Fruit fly (Drosophila melanogaster) whole organism, prepupa: ENCODE results near the gene Glg1.

Source experiments
- CG11294 ChIP-seq: fragments of 200-800 bp; sonication (Bioruptor generic); IDR thresholded peaks from 2 replicates; pipeline ENCODE4 v1.3.6; 2022; ENCODE audit warnings: missing biosample characterization, missing genetic modification characterization
- CG11902 ChIP-seq: fragments of 200-800 bp; sonication (Bioruptor generic); optimal IDR thresholded peaks from 3 replicates; lab custom pipeline; 2016; ENCODE audit warnings: missing biosample characterization, missing genetic modification characterization
- CG3032 ChIP-seq: fragments of 200-800 bp; optimal IDR thresholded peaks from 2 replicates; lab custom pipeline; 2019; ENCODE audit warnings: missing biosample characterization, mild to moderate bottlenecking, missing genetic modification characterization, moderate library complexity
- CG32006 ChIP-seq: fragments of 200-800 bp; sonication (Bioruptor generic); optimal IDR thresholded peaks from 3 replicates; lab custom pipeline; 2017; ENCODE audit warnings: missing biosample characterization, mild to moderate bottlenecking, missing genetic modification characterization
- CG34406 ChIP-seq: fragments of 200-800 bp; sonication (Bioruptor generic); optimal IDR thresholded peaks from 3 replicates; lab custom pipeline; 2016; ENCODE audit warnings: missing biosample characterization, missing genetic modification characterization
- CG3919 ChIP-seq: fragments of 200-800 bp; sonication (Bioruptor generic); optimal IDR thresholded peaks from 3 replicates; lab custom pipeline; 2016; ENCODE audit warnings: missing biosample characterization, missing genetic modification characterization
- CG6276 ChIP-seq: fragments of 200-800 bp; sonication (Bioruptor generic); optimal IDR thresholded peaks from 2 replicates; lab custom pipeline; 2017; ENCODE audit warnings: missing biosample characterization, mild to moderate bottlenecking, missing genetic modification characterization
- CG6792 ChIP-seq: fragments of 200-800 bp; sonication (Bioruptor generic); optimal IDR thresholded peaks from 3 replicates; lab custom pipeline; 2016; ENCODE audit warnings: missing biosample characterization, missing genetic modification characterization
- CG6808 ChIP-seq: fragments of 200-800 bp; sonication (Bioruptor generic); optimal IDR thresholded peaks from 3 replicates; lab custom pipeline; 2017; ENCODE audit warnings: missing biosample characterization, missing genetic modification characterization, mild to moderate bottlenecking, moderate library complexity, missing genetic modification reagents
- CG6854 ChIP-seq: fragments of 200-800 bp; sonication (Bioruptor generic); optimal IDR thresholded peaks from 2 replicates; lab custom pipeline; 2017; ENCODE audit warnings: missing biosample characterization, mild to moderate bottlenecking, missing genetic modification characterization
- CG7368 ChIP-seq: fragments of 200-800 bp; sonication (Bioruptor generic); optimal IDR thresholded peaks from 3 replicates; lab custom pipeline; 2016; ENCODE audit warnings: missing biosample characterization, missing genetic modification characterization
- CG8119 ChIP-seq: fragments of 200-800 bp; sonication (Bioruptor generic); IDR thresholded peaks from 3 replicates; pipeline ENCODE4 v1.3.6; 2022; ENCODE audit warnings: missing biosample characterization, missing genetic modification characterization
- CG8319 ChIP-seq: fragments of 200-800 bp; sonication (Bioruptor generic); optimal IDR thresholded peaks from 3 replicates; lab custom pipeline; 2016; ENCODE audit warnings: missing biosample characterization, missing genetic modification characterization
- CG9139 ChIP-seq: fragments of 200-800 bp; sonication (Bioruptor generic); optimal IDR thresholded peaks from 3 replicates; lab custom pipeline; 2017; ENCODE audit warnings: missing biosample characterization, mild to moderate bottlenecking, missing genetic modification characterization
- Eip78C ChIP-seq: fragments of 200-800 bp; sonication (Bioruptor generic); peaks from one replicate; lab custom pipeline; 2016; ENCODE audit warnings: missing biosample characterization, missing genetic modification characterization
- Ets21C ChIP-seq: fragments of 200-800 bp; sonication (Bioruptor generic); optimal IDR thresholded peaks from 3 replicates; lab custom pipeline; 2016; ENCODE audit warnings: missing biosample characterization, missing genetic modification characterization
- Hr38 ChIP-seq: sonication (Bioruptor generic); optimal IDR thresholded peaks from 2 replicates; lab custom pipeline; 2016; ENCODE audit warnings: missing biosample characterization, missing genetic modification characterization
- Hr39 ChIP-seq: fragments of 200-800 bp; sonication (Bioruptor generic); optimal IDR thresholded peaks from 2 replicates; lab custom pipeline; 2016; ENCODE audit warnings: missing biosample characterization, missing genetic modification characterization
- Lpt ChIP-seq: fragments of 200-800 bp; sonication (Bioruptor generic); optimal IDR thresholded peaks from 3 replicates; lab custom pipeline; 2016; ENCODE audit warnings: missing biosample characterization, missing genetic modification characterization
- Smox ChIP-seq: fragments of 200-800 bp; sonication (Bioruptor generic); optimal IDR thresholded peaks from 3 replicates; lab custom pipeline; 2016; ENCODE audit warnings: missing biosample characterization, missing genetic modification characterization
- Sox102F ChIP-seq: fragments of 200-800 bp; sonication (Bioruptor generic); optimal IDR thresholded peaks from 2 replicates; lab custom pipeline; 2016; ENCODE audit warnings: missing biosample characterization, mild to moderate bottlenecking, missing genetic modification characterization
- Sox14 ChIP-seq: fragments of 200-800 bp; sonication (Bioruptor generic); optimal IDR thresholded peaks from 3 replicates; lab custom pipeline; 2016; ENCODE audit warnings: missing biosample characterization, missing genetic modification characterization
- Sox15 ChIP-seq: fragments of 200-800 bp; sonication (Bioruptor generic); optimal IDR thresholded peaks from 3 replicates; lab custom pipeline; 2016; ENCODE audit warnings: missing biosample characterization, missing genetic modification characterization
- acj6 ChIP-seq: fragments of 200-800 bp; sonication (Bioruptor generic); optimal IDR thresholded peaks from 3 replicates; lab custom pipeline; 2016; ENCODE audit warnings: missing biosample characterization, missing genetic modification characterization
- cyc ChIP-seq: fragments of 200-800 bp; sonication (Bioruptor generic); optimal IDR thresholded peaks from 3 replicates; lab custom pipeline; 2016; ENCODE audit warnings: missing biosample characterization, missing genetic modification characterization
- dac ChIP-seq: fragments of 200-800 bp; sonication (Bioruptor generic); optimal IDR thresholded peaks from 2 replicates; lab custom pipeline; 2017; ENCODE audit warnings: missing biosample characterization, mild to moderate bottlenecking, missing genetic modification characterization
- dsx ChIP-seq: fragments of 200-800 bp; optimal IDR thresholded peaks from 3 replicates; lab custom pipeline; 2019; ENCODE audit warnings: missing biosample characterization, mild to moderate bottlenecking, missing genetic modification characterization, moderate library complexity; ENCODE audit not compliant: poor library complexity, severe bottlenecking
- eg ChIP-seq: fragments of 200-800 bp; sonication (Bioruptor generic); IDR thresholded peaks from 3 replicates; pipeline ENCODE4 v1.3.6; 2022; ENCODE audit warnings: missing biosample characterization, missing genetic modification characterization
- esn ChIP-seq: fragments of 200-800 bp; sonication (Bioruptor generic); optimal IDR thresholded peaks from 2 replicates; lab custom pipeline; 2016; ENCODE audit warnings: missing biosample characterization, mild to moderate bottlenecking, missing genetic modification characterization, moderate library complexity
- fkh ChIP-seq: fragments of 200-800 bp; sonication (Bioruptor generic); optimal IDR thresholded peaks from 3 replicates; lab custom pipeline; 2017; ENCODE audit warnings: missing biosample characterization, mild to moderate bottlenecking, missing genetic modification characterization, moderate library complexity
- lz ChIP-seq: fragments of 200-800 bp; sonication (Bioruptor generic); optimal IDR thresholded peaks from 3 replicates; lab custom pipeline; 2016; ENCODE audit warnings: missing biosample characterization, missing genetic modification characterization
- pdm3 ChIP-seq: fragments of 200-800 bp; sonication (Bioruptor generic); optimal IDR thresholded peaks from 3 replicates; lab custom pipeline; 2016; ENCODE audit warnings: missing biosample characterization, missing genetic modification characterization
- salr ChIP-seq, 2 experiments: fragments of 200-800 bp; sonication (Bioruptor generic); optimal IDR thresholded peaks; 3 replicates each; lab custom pipeline; 2016 to 2018; ENCODE audit warnings: missing biosample characterization in 2 of 2, missing genetic modification characterization in 2 of 2, mild to moderate bottlenecking in 1 of 2
- spab ChIP-seq: fragments of 200-800 bp; sonication (Bioruptor generic); optimal IDR thresholded peaks from 2 replicates; lab custom pipeline; 2017; ENCODE audit warnings: missing biosample characterization, mild to moderate bottlenecking, missing genetic modification characterization, missing genetic modification reagents
- ss ChIP-seq, 2 experiments: fragments of 200-800 bp; sonication (Bioruptor generic); optimal IDR thresholded peaks; 2 replicates in 1 of 2; 3 replicates in 1 of 2; lab custom pipeline; 2017 to 2018; ENCODE audit warnings: mild to moderate bottlenecking in 2 of 2, missing biosample characterization in 2 of 2, missing genetic modification characterization in 2 of 2, moderate library complexity in 1 of 2
- svp ChIP-seq: fragments of 200-800 bp; sonication (Bioruptor generic); peaks from one replicate; lab custom pipeline; 2016; ENCODE audit warnings: missing biosample characterization, missing genetic modification characterization
- topi ChIP-seq: fragments of 200-800 bp; sonication (Bioruptor generic); optimal IDR thresholded peaks from 3 replicates; lab custom pipeline; 2016; ENCODE audit warnings: missing biosample characterization, missing genetic modification characterization
- vri ChIP-seq: fragments of 200-800 bp; sonication (Bioruptor generic); optimal IDR thresholded peaks from 3 replicates; lab custom pipeline; 2016; ENCODE audit warnings: missing biosample characterization, mild to moderate bottlenecking, missing genetic modification characterization

Glg1 gene

dm6 chr3L:21524071-21524889, 16.9 kb upstream of the Glg1 start (continued):
- TF ChIP-seq CG11902 (GFP tag; lab: Kevin White, UChicago) (no peak), Ets21C (GFP tag; lab: Kevin White, UChicago) (no peak), Hr38 (GFP tag; lab: Kevin White, UChicago) (no peak), acj6 (peak; percentile 61), cyc (GFP tag; lab: Kevin White, UChicago) (peak; percentile 48), CG34406 (GFP tag; lab: Kevin White, UChicago) (no peak), CG3919 (GFP tag; lab: Kevin White, UChicago) (no peak), Hr39 (GFP tag; lab: Kevin White, UChicago) (no peak), pdm3 (GFP tag; lab: Kevin White, UChicago) (no peak), svp (GFP tag; lab: Kevin White, UChicago) (peak; percentile 95), fkh (no peak), ss (GFP tag; optimal IDR thresholded peaks at IDR 0.05; lab: Kevin White, UChicago) (no peak), CG6276 (GFP tag; lab: Kevin White, UChicago) (no peak), CG6854 (GFP tag; lab: Kevin White, UChicago) (no peak), CG7368 (GFP tag; lab: Kevin White, UChicago) (no peak), vri (GFP tag; lab: Kevin White, UChicago) (no peak), CG32006 (GFP tag; lab: Kevin White, UChicago) (no peak), CG3032 (tag; lab: Kevin White, UChicago) (peak; percentile 31), CG8119 (GFP tag; lab: Robert Waterston, UW) (no peak; the same call in 2 of the 3 replicates), lz (GFP tag; lab: Kevin White, UChicago) (peak; percentile 23), Sox14 (GFP tag; lab: Kevin White, UChicago) (peak; percentile 39), salr (GFP tag; optimal IDR thresholded peaks at IDR 0.05; lab: Kevin White, UChicago) (no peak), dsx (GFP tag; lab: Kevin White, UChicago) (peak; percentile 95), Sox102F (no peak), CG11294 (GFP tag; lab: Robert Waterston, UW) (no peak), CG6792 (peak; percentile 40)

dm6 chr3L:21523059-21523836, 15.9 kb upstream of the Glg1 start, which contains the start of gene CG7611:
TSS of gene CG7611 (plus strand) at chr3L:21523186.
- TF ChIP-seq dsx (GFP tag; lab: Kevin White, UChicago) (peak; percentile 50), ss (GFP tag; optimal IDR thresholded peaks at IDR 0.05; lab: Kevin White, UChicago) (peak in 1 of 2 experiments; percentile 39), Sox14 (GFP tag; lab: Kevin White, UChicago) (peak; percentile 59), vri (GFP tag; lab: Kevin White, UChicago) (peak; percentile 35), topi (no peak), cyc (GFP tag; lab: Kevin White, UChicago) (no peak), CG9139 (no peak), eg (GFP tag; lab: Robert Waterston, UW) (no peak), Eip78C (peak; percentile 54), svp (GFP tag; lab: Kevin White, UChicago) (peak; percentile 79), Sox15 (GFP tag; lab: Kevin White, UChicago) (no peak), CG7368 (GFP tag; lab: Kevin White, UChicago) (no peak), CG6276 (GFP tag; lab: Kevin White, UChicago) (no peak), esn (no peak), Hr38 (GFP tag; lab: Kevin White, UChicago) (no peak), Smox (GFP tag; lab: Kevin White, UChicago) (no peak), CG8319 (GFP tag; lab: Kevin White, UChicago) (no peak), dac (GFP tag; lab: Kevin White, UChicago) (no peak), Lpt (GFP tag; lab: Kevin White, UChicago) (no peak), spab (GFP tag; lab: Kevin White, UChicago) (no peak), CG6854 (GFP tag; lab: Kevin White, UChicago) (peak; percentile 54), CG3032 (tag; lab: Kevin White, UChicago) (no peak), CG6808 (no peak)
